Worm (Caenorhabditis elegans) whole organism, midembryonic: ENCODE results near the gene Y27F2A.11.
"Not testable (repeated sequence)": the region's sequence is repeated elsewhere in the genome, so short reads cannot be mapped to it uniquely, and the experiment has no call there.

ENCODE experiments used
- T22C8.4 ChIP-seq: fragments of 200-800 bp; sonication (Bioruptor generic); IDR thresholded peaks from 2 replicates; pipeline ENCODE4 v1.3.6; 2022; ENCODE audit warnings: missing genetic modification characterization, missing compliant biosample characterization
- flt-1 ChIP-seq: fragments of 200-800 bp; sonication (Bioruptor generic); IDR thresholded peaks from 2 replicates; pipeline ENCODE4 v1.3.6; 2022; ENCODE audit warnings: missing genetic modification characterization, missing compliant biosample characterization
- ztf-29 ChIP-seq: fragments of 200-800 bp; sonication (Bioruptor generic); IDR thresholded peaks from 2 replicates; pipeline ENCODE4 v1.3.6; 2022; ENCODE audit warnings: missing genetic modification reagents, missing genetic modification characterization, missing compliant biosample characterization

ce11 chrII:3189038-3189437 is at the start of gene Y27F2A.11:
- TF ChIP-seq ztf-29; T22C8.4 (GFP tag; lab: Robert Waterston, UW); flt-1 (GFP tag; lab: Robert Waterston, UW): not testable (repeated sequence)
